Fruit fly (Drosophila melanogaster) whole organism, embryonic: ENCODE data around the gene ScpX.
A peak's percentile ranks its signal among the peaks of the same experiment; 100 is the strongest.

Source experiments
- Abd-B ChIP-seq: fragments of 200-800 bp; sonication (Bioruptor generic); optimal IDR thresholded peaks from 2 replicates; lab custom pipeline; 2018; ENCODE audit warnings: missing biosample characterization, mild to moderate bottlenecking, missing genetic modification characterization, moderate library complexity
- CG10147 ChIP-seq: fragments of 200-800 bp; sonication (Bioruptor generic); optimal IDR thresholded peaks from 2 replicates; lab custom pipeline; 2019; ENCODE audit warnings: missing biosample characterization, mild to moderate bottlenecking, missing genetic modification characterization, moderate library complexity
- CG10366 ChIP-seq: fragments of 200-800 bp; sonication (Bioruptor generic); IDR thresholded peaks from 2 replicates; pipeline ENCODE4 v1.3.6; 2022; ENCODE audit warnings: missing biosample characterization, missing genetic modification characterization
- CG11247 ChIP-seq: fragments of 200-800 bp; sonication (Bioruptor generic); IDR thresholded peaks from 2 replicates; pipeline ENCODE4 v1.3.6; 2022; ENCODE audit warnings: missing biosample characterization, missing genetic modification characterization
- CG12071 ChIP-seq: fragments of 200-800 bp; sonication (Bioruptor generic); optimal IDR thresholded peaks from 3 replicates; lab custom pipeline; 2018; ENCODE audit warnings: missing biosample characterization, mild to moderate bottlenecking, missing genetic modification characterization
- CG12744 ChIP-seq: fragments of 200-800 bp; sonication (Bioruptor generic); optimal IDR thresholded peaks from 2 replicates; lab custom pipeline; 2016; ENCODE audit warnings: missing biosample characterization, missing genetic modification characterization
- CG12769 ChIP-seq: fragments of 200-800 bp; sonication (Bioruptor generic); optimal IDR thresholded peaks from 2 replicates; lab custom pipeline; 2019; ENCODE audit warnings: missing biosample characterization, mild to moderate bottlenecking, missing genetic modification characterization, moderate library complexity
- CG14014 ChIP-seq: fragments of 200-800 bp; sonication (Bioruptor generic); IDR thresholded peaks from 2 replicates; pipeline ENCODE4 v1.3.6; 2022; ENCODE audit warnings: missing biosample characterization, missing genetic modification characterization
- CG14965 ChIP-seq: fragments of 200-800 bp; sonication (Bioruptor generic); optimal IDR thresholded peaks from 2 replicates; lab custom pipeline; 2016; ENCODE audit warnings: missing biosample characterization, missing genetic modification characterization, borderline replicate concordance
- CG15073 ChIP-seq: fragments of 200-800 bp; sonication (Bioruptor generic); optimal IDR thresholded peaks from 2 replicates; lab custom pipeline; 2016; ENCODE audit warnings: missing biosample characterization, missing genetic modification characterization
- CG2678 ChIP-seq: fragments of 200-800 bp; sonication (Bioruptor generic); optimal IDR thresholded peaks from 3 replicates; lab custom pipeline; 2019; ENCODE audit warnings: missing biosample characterization, mild to moderate bottlenecking, missing genetic modification characterization, moderate library complexity
- CG32532 ChIP-seq: fragments of 200-800 bp; sonication (Bioruptor generic); IDR thresholded peaks from 2 replicates; pipeline ENCODE4 v1.3.6; 2022; ENCODE audit warnings: missing biosample characterization, missing genetic modification characterization
- CG34422 ChIP-seq: fragments of 200-800 bp; sonication (Bioruptor generic); IDR thresholded peaks from 3 replicates; pipeline ENCODE4 v1.3.6; 2022; ENCODE audit warnings: missing biosample characterization, missing genetic modification characterization
- CG3838 ChIP-seq: fragments of 200-800 bp; sonication (Bioruptor generic); optimal IDR thresholded peaks from 3 replicates; lab custom pipeline; 2016; ENCODE audit warnings: missing biosample characterization, missing genetic modification characterization
- CG4328 ChIP-seq: fragments of 200-800 bp; sonication (Bioruptor generic); optimal IDR thresholded peaks from 3 replicates; lab custom pipeline; 2017; ENCODE audit warnings: missing biosample characterization, missing genetic modification reagents, missing genetic modification characterization
- CG43689 ChIP-seq: fragments of 200-800 bp; sonication (Bioruptor generic); IDR thresholded peaks from 2 replicates; pipeline ENCODE4 v1.3.6; 2022; ENCODE audit warnings: missing biosample characterization, missing genetic modification characterization
- CG4820 ChIP-seq: fragments of 200-800 bp; sonication (Bioruptor generic); optimal IDR thresholded peaks from 3 replicates; lab custom pipeline; 2016; ENCODE audit warnings: missing biosample characterization, missing genetic modification characterization
- CG9215 ChIP-seq: fragments of 200-800 bp; sonication (Bioruptor generic); IDR thresholded peaks from 2 replicates; pipeline ENCODE4 v1.3.6; 2022; ENCODE audit warnings: missing biosample characterization, missing genetic modification characterization
- Camta ChIP-seq: fragments of 200-800 bp; sonication (Bioruptor generic); optimal IDR thresholded peaks from 2 replicates; lab custom pipeline; 2016; ENCODE audit warnings: missing biosample characterization, missing genetic modification characterization
- Fer1 ChIP-seq: fragments of 200-800 bp; sonication (Bioruptor generic); optimal IDR thresholded peaks from 2 replicates; lab custom pipeline; 2017; ENCODE audit warnings: missing biosample characterization, mild to moderate bottlenecking, missing genetic modification characterization
- Fer2 ChIP-seq: fragments of 200-800 bp; sonication (Bioruptor generic); optimal IDR thresholded peaks from 2 replicates; lab custom pipeline; 2018; ENCODE audit warnings: missing biosample characterization, mild to moderate bottlenecking, missing genetic modification characterization, moderate library complexity
- HHEX ChIP-seq: fragments of 200-800 bp; sonication (Bioruptor generic); optimal IDR thresholded peaks from 3 replicates; lab custom pipeline; 2017; ENCODE audit warnings: missing biosample characterization, mild to moderate bottlenecking, missing genetic modification characterization, missing genetic modification reagents
- HLHmδ ChIP-seq: fragments of 200-800 bp; sonication (Bioruptor generic); optimal IDR thresholded peaks from 2 replicates; lab custom pipeline; 2018; ENCODE audit warnings: missing biosample characterization, mild to moderate bottlenecking, missing genetic modification characterization, moderate library complexity
- HmgD ChIP-seq: fragments of 200-800 bp; sonication (Bioruptor generic); optimal IDR thresholded peaks from 3 replicates; lab custom pipeline; 2016; ENCODE audit warnings: missing biosample characterization, missing genetic modification characterization
- Hr3 ChIP-seq: fragments of 200-800 bp; sonication (Bioruptor generic); optimal IDR thresholded peaks from 3 replicates; lab custom pipeline; 2016; ENCODE audit warnings: missing biosample characterization, missing genetic modification characterization
- Max ChIP-seq: fragments of 200-800 bp; sonication (Bioruptor generic); optimal IDR thresholded peaks from 2 replicates; lab custom pipeline; 2016; ENCODE audit warnings: missing biosample characterization, mild to moderate bottlenecking, missing genetic modification characterization
- Med ChIP-seq: fragments of 200-800 bp; sonication (Bioruptor generic); peaks from one replicate; lab custom pipeline; 2016; ENCODE audit warnings: missing biosample characterization, missing genetic modification characterization, mild to moderate bottlenecking, inconsistent platforms, moderate library complexity
- NC2α ChIP-seq: fragments of 200-800 bp; sonication (Bioruptor generic); optimal IDR thresholded peaks from 2 replicates; lab custom pipeline; 2016; ENCODE audit warnings: missing biosample characterization, missing genetic modification characterization
- Nf-YC ChIP-seq: fragments of 200-800 bp; optimal IDR thresholded peaks from 3 replicates; lab custom pipeline; 2019; ENCODE audit warnings: missing biosample characterization, mild to moderate bottlenecking, missing genetic modification characterization, moderate library complexity
- Optix ChIP-seq: fragments of 200-800 bp; sonication (Bioruptor generic); IDR thresholded peaks from 3 replicates; pipeline ENCODE4 v1.3.6; 2022; ENCODE audit warnings: missing biosample characterization, missing genetic modification characterization
- Ptx1 ChIP-seq: fragments of 200-800 bp; sonication (Bioruptor generic); IDR thresholded peaks from 2 replicates; pipeline ENCODE4 v1.3.6; 2022; ENCODE audit warnings: missing biosample characterization, missing genetic modification characterization
- Spps ChIP-seq: fragments of 200-800 bp; sonication (Bioruptor generic); optimal IDR thresholded peaks from 2 replicates; lab custom pipeline; 2018; ENCODE audit warnings: missing biosample characterization, mild to moderate bottlenecking, missing genetic modification characterization
- Usf ChIP-seq: fragments of 200-800 bp; sonication (Bioruptor generic); optimal IDR thresholded peaks from 2 replicates; lab custom pipeline; 2017; ENCODE audit warnings: missing genotype, missing biosample characterization, missing genetic modification characterization
- ase ChIP-seq: fragments of 200-800 bp; sonication (Bioruptor generic); IDR thresholded peaks from 3 replicates; pipeline ENCODE4 v1.3.6; 2022; ENCODE audit warnings: missing biosample characterization, missing genetic modification characterization
- bcd ChIP-seq: fragments of 200-800 bp; sonication (Bioruptor generic); optimal IDR thresholded peaks from 2 replicates; lab custom pipeline; 2017; ENCODE audit warnings: missing biosample characterization, mild to moderate bottlenecking, missing genetic modification characterization
- chif ChIP-seq, 2 experiments: fragments of 200-800 bp; sonication (Bioruptor generic); optimal IDR thresholded peaks; 3 replicates each; lab custom pipeline; 2016; ENCODE audit warnings: missing biosample characterization in 2 of 2, missing genetic modification characterization in 2 of 2
- ci ChIP-seq: fragments of 200-800 bp; sonication (Bioruptor generic); IDR thresholded peaks from 3 replicates; pipeline ENCODE4 v1.3.6; 2022; ENCODE audit warnings: missing biosample characterization, missing genetic modification characterization
- corto ChIP-seq: fragments of 200-800 bp; sonication (Bioruptor generic); optimal IDR thresholded peaks from 2 replicates; lab custom pipeline; 2016; ENCODE audit warnings: missing biosample characterization, mild to moderate bottlenecking, missing genetic modification characterization, moderate library complexity
- dysf ChIP-seq: fragments of 200-800 bp; sonication (Bioruptor generic); IDR thresholded peaks from 3 replicates; pipeline ENCODE4 v1.3.6; 2022; ENCODE audit warnings: missing biosample characterization, missing genetic modification characterization
- h ChIP-seq: fragments of >200 bp; optimal IDR thresholded peaks from 2 replicates; lab custom pipeline; 2017
- hbn ChIP-seq: fragments of 200-800 bp; sonication (Bioruptor generic); IDR thresholded peaks from 2 replicates; pipeline ENCODE4 v1.3.6; 2022; ENCODE audit warnings: missing biosample characterization, missing genetic modification characterization; ENCODE audit not compliant: partially characterized antibody
- hkb ChIP-seq, 2 experiments: fragments of 200-800 bp in 1 of 2; fragments of >200 bp in 1 of 2; sonication (Bioruptor generic) in 1 of 2; IDR thresholded peaks in 1 of 2; optimal IDR thresholded peaks in 1 of 2; 2 replicates each; pipeline versions ENCODE4 v1.3.6 to Lab custom; 2017 to 2022; ENCODE audit warnings: missing biosample characterization in 1 of 2, missing genetic modification characterization in 1 of 2
- lab ChIP-seq: fragments of 200-800 bp; sonication (Bioruptor generic); optimal IDR thresholded peaks from 3 replicates; lab custom pipeline; 2017; ENCODE audit warnings: missing biosample characterization, missing genetic modification characterization, mild to moderate bottlenecking, moderate library complexity, missing genetic modification reagents
- lilli ChIP-seq: fragments of 200-800 bp; sonication (Bioruptor generic); optimal IDR thresholded peaks from 3 replicates; lab custom pipeline; 2016; ENCODE audit warnings: missing biosample characterization, missing genetic modification characterization
- mam ChIP-seq: fragments of 200-800 bp; sonication (Bioruptor generic); optimal IDR thresholded peaks from 3 replicates; lab custom pipeline; 2016; ENCODE audit warnings: missing biosample characterization, missing genetic modification characterization
- phol ChIP-seq: fragments of 200-800 bp; sonication (Bioruptor generic); optimal IDR thresholded peaks from 3 replicates; lab custom pipeline; 2018; ENCODE audit warnings: missing biosample characterization, mild to moderate bottlenecking, missing genetic modification characterization, moderate library complexity
- schlank ChIP-seq: fragments of 200-800 bp; sonication (Bioruptor generic); optimal IDR thresholded peaks from 2 replicates; lab custom pipeline; 2018; ENCODE audit warnings: missing biosample characterization, mild to moderate bottlenecking, missing genetic modification characterization
- seq ChIP-seq: fragments of 200-800 bp; sonication (Bioruptor generic); IDR thresholded peaks from 2 replicates; pipeline ENCODE4 v1.3.6; 2022; ENCODE audit warnings: missing biosample characterization, missing genetic modification characterization
- slbo ChIP-seq: fragments of 200-800 bp; sonication (Bioruptor generic); IDR thresholded peaks from 2 replicates; pipeline ENCODE4 v1.3.6; 2022; ENCODE audit warnings: missing biosample characterization, missing genetic modification characterization
- trh ChIP-seq: fragments of 200-800 bp; sonication (Bioruptor generic); optimal IDR thresholded peaks from 2 replicates; lab custom pipeline; 2016; ENCODE audit warnings: missing biosample characterization, missing genetic modification characterization
- tup ChIP-seq: fragments of 200-800 bp; sonication (Bioruptor generic); optimal IDR thresholded peaks from 2 replicates; lab custom pipeline; 2016; ENCODE audit warnings: missing biosample characterization, mild to moderate bottlenecking, missing genetic modification characterization, moderate library complexity

Gene ScpX

DNA sequence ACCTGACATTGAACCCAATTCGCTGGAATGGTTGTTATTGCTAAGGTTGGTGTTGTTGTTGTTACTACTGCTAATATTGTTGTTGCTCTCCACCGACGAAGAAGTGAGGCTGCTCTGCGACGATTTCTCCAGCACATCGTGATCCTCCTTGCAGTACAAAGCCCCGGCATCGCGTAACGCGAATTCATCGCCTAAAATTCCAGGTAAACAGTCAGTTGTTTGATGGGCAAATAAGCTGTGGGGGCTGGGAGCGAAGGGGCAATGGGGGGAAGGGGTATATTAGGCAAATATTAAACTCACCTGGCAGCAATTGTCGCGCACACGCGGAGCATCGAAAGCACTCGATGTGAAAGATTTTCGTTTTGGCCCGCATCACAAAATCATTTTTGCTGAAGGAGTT is 33.1 kb downstream of the ScpX start (continued):
- TF ChIP-seq Fer2 (tag; lab: Kevin White, UChicago) (no peak), h (lab: Kevin White, UChicago) (no peak), Camta (no peak), Abd-B (GFP tag; lab: Kevin White, UChicago) (no peak), NC2α (GFP tag; lab: Kevin White, UChicago) (no peak), CG10366 (GFP tag; lab: Robert Waterston, UW) (no peak), Optix (0 out of 3 replicates have a peak, but pooled peaks have one; percentile 21), corto (no peak), CG34422 (no peak), HHEX (GFP tag; lab: Kevin White, UChicago) (peak; percentile 2), CG4820 (GFP tag; lab: Kevin White, UChicago) (no peak), tup (GFP tag; lab: Kevin White, UChicago) (no peak), CG4328 (GFP tag; lab: Kevin White, UChicago) (no peak), Fer1 (GFP tag; lab: Kevin White, UChicago) (no peak), CG9215 (GFP tag; lab: Robert Waterston, UW) (no peak), Hr3 (GFP tag; lab: Kevin White, UChicago) (no peak), lab (GFP tag; lab: Kevin White, UChicago) (peak; percentile 47), ase (GFP tag; lab: Robert Waterston, UW) (no peak), slbo (peak; percentile 33; the same call in 1 of the 2 replicates), Usf (no peak), CG12071 (GFP tag; lab: Kevin White, UChicago) (peak; percentile 52), CG12744 (no peak), trh (GFP tag; lab: Kevin White, UChicago) (no peak), ci (GFP tag; lab: Robert Waterston, UW) (peak; percentile 63; the same call in 2 of the 3 replicates), CG43689 (GFP tag; lab: Robert Waterston, UW) (0 out of 2 replicates have a peak, but pooled peaks have one; percentile 38), CG3838 (no peak), CG12769 (tag; lab: Kevin White, UChicago) (peak; percentile 39), CG32532 (GFP tag; lab: Robert Waterston, UW) (peak; percentile 24; the same call in 1 of the 2 replicates), CG14965 (GFP tag; lab: Kevin White, UChicago) (no peak), Med (GFP tag; lab: Kevin White, UChicago) (peak; percentile 65), Ptx1 (no peak), mam (GFP tag; lab: Kevin White, UChicago) (no peak), HmgD (GFP tag; lab: Kevin White, UChicago) (no peak), Spps (no peak), hkb (optimal IDR thresholded peaks at IDR 0.05; lab: Kevin White, UChicago) (no peak), hkb (GFP tag; IDR thresholded peaks at IDR 0.05; lab: Robert Waterston, UW) (0 out of 2 replicates have a peak, but pooled peaks have one; percentile 25), CG2678 (peak; percentile 17), schlank (peak; percentile 30), hbn (GFP tag; lab: Robert Waterston, UW) (no peak), Max (GFP tag; lab: Kevin White, UChicago) (no peak), chif (GFP tag; optimal IDR thresholded peaks at IDR 0.05; lab: Kevin White, UChicago) (no peak), CG10147 (GFP tag; lab: Kevin White, UChicago) (no peak), phol (no peak), Nf-YC (tag; lab: Kevin White, UChicago) (no peak), lilli (GFP tag; lab: Kevin White, UChicago) (no peak), seq (GFP tag; lab: Robert Waterston, UW) (0 out of 2 replicates have a peak, but pooled peaks have one; percentile 8), CG11247 (GFP tag; lab: Robert Waterston, UW) (peak; percentile 51; the same call in 1 of the 2 replicates), CG15073 (GFP tag; lab: Kevin White, UChicago) (no peak), HLHmδ (no peak), dysf (no peak), CG14014 (peak; percentile 37; the same call in 1 of the 2 replicates), bcd (GFP tag; lab: Kevin White, UChicago) (peak; percentile 22)
